Fruit fly (Drosophila melanogaster) whole organism, adult: ENCODE measurements around the gene CG31542.

Source experiments
- CG11617 ChIP-seq: fragments of 200-800 bp; sonication (Bioruptor generic); optimal IDR thresholded peaks from 2 replicates; lab custom pipeline; 2017; ENCODE audit warnings: mild to moderate bottlenecking, missing biosample characterization, missing genetic modification reagents, missing genetic modification characterization
- CG12768 ChIP-seq: fragments of 200-800 bp; sonication (Bioruptor generic); optimal IDR thresholded peaks from 2 replicates; lab custom pipeline; 2017; ENCODE audit warnings: missing biosample characterization, missing genetic modification characterization, mild to moderate bottlenecking, moderate library complexity, missing genetic modification reagents
- CG1620 ChIP-seq: fragments of 200-800 bp; sonication (Bioruptor generic); optimal IDR thresholded peaks from 2 replicates; lab custom pipeline; 2016; ENCODE audit warnings: missing biosample characterization, missing genetic modification characterization
- CG33017 ChIP-seq: fragments of 200-800 bp; sonication (Bioruptor generic); optimal IDR thresholded peaks from 2 replicates; lab custom pipeline; 2018; ENCODE audit warnings: missing biosample characterization, mild to moderate bottlenecking, missing genetic modification characterization, moderate library complexity
- CG5204 ChIP-seq: fragments of 200-800 bp; sonication (Bioruptor generic); optimal IDR thresholded peaks from 2 replicates; lab custom pipeline; 2016; ENCODE audit warnings: missing biosample characterization, missing genetic modification characterization
- CG7045 ChIP-seq: fragments of 200-800 bp; sonication (Bioruptor generic); optimal IDR thresholded peaks from 2 replicates; lab custom pipeline; 2017; ENCODE audit warnings: missing biosample characterization, mild to moderate bottlenecking, missing genetic modification characterization
- CG7101 ChIP-seq: fragments of 200-800 bp; sonication (Bioruptor generic); optimal IDR thresholded peaks from 2 replicates; lab custom pipeline; 2018; ENCODE audit warnings: missing biosample characterization, mild to moderate bottlenecking, missing genetic modification characterization, moderate library complexity
- Clk ChIP-seq: fragments of 200-800 bp; sonication (Bioruptor generic); optimal IDR thresholded peaks from 2 replicates; lab custom pipeline; 2017; ENCODE audit warnings: missing biosample characterization, missing genetic modification characterization
- Crg-1 ChIP-seq: fragments of 200-800 bp; sonication (Bioruptor generic); optimal IDR thresholded peaks from 2 replicates; lab custom pipeline; 2016; ENCODE audit warnings: missing biosample characterization, missing genetic modification characterization
- Hr96 ChIP-seq: fragments of 200-800 bp; sonication (Bioruptor generic); optimal IDR thresholded peaks from 2 replicates; lab custom pipeline; 2016; ENCODE audit warnings: missing biosample characterization, missing genetic modification characterization
- bab1 ChIP-seq: fragments of 200-800 bp; sonication (Bioruptor generic); optimal IDR thresholded peaks from 3 replicates; lab custom pipeline; 2019; ENCODE audit warnings: missing biosample characterization, mild to moderate bottlenecking, missing genetic modification characterization, moderate library complexity
- cic ChIP-seq: fragments of 200-800 bp; sonication (Bioruptor generic); optimal IDR thresholded peaks from 2 replicates; lab custom pipeline; 2017; ENCODE audit warnings: missing biosample characterization, mild to moderate bottlenecking, missing genetic modification characterization, moderate library complexity
- cnc ChIP-seq, 2 experiments: fragments of >200 bp; optimal IDR thresholded peaks; 2 replicates each; lab custom pipeline; 2017
- kay ChIP-seq: fragments of 200-800 bp; sonication (Bioruptor generic); peaks from one replicate; lab custom pipeline; 2016; ENCODE audit warnings: missing biosample characterization, missing genetic modification characterization, borderline replicate concordance
- ovo ChIP-seq: fragments of 200-800 bp; sonication (Bioruptor generic); optimal IDR thresholded peaks from 2 replicates; lab custom pipeline; 2016; ENCODE audit warnings: missing biosample characterization, missing genetic modification characterization
- pad ChIP-seq: fragments of 200-800 bp; sonication (Bioruptor generic); optimal IDR thresholded peaks from 3 replicates; lab custom pipeline; 2017; ENCODE audit warnings: missing biosample characterization, missing genetic modification characterization, mild to moderate bottlenecking, moderate library complexity, missing genetic modification reagents
- tj ChIP-seq: fragments of 200-800 bp; sonication (Bioruptor generic); optimal IDR thresholded peaks from 3 replicates; lab custom pipeline; 2017; ENCODE audit warnings: missing biosample characterization, mild to moderate bottlenecking, missing genetic modification characterization, moderate library complexity
- toe ChIP-seq: fragments of 200-800 bp; sonication (Bioruptor generic); optimal IDR thresholded peaks from 2 replicates; lab custom pipeline; 2016; ENCODE audit warnings: missing biosample characterization, missing genetic modification characterization

The CG31542 gene

dm6 chr3R:5412306-5412705, 43.0 kb downstream of the CG31542 start, which contains the start of gene Orco:
Gene Orco, minus strand, starts transcription at chr3R:5412406.
- no peak for TF ChIP-seq pad (GFP tag; lab: Kevin White, UChicago)
- no peak for TF ChIP-seq CG7101 (tag; lab: Kevin White, UChicago)
- no peak for TF ChIP-seq CG5204
- no peak for TF ChIP-seq Clk (GFP tag; lab: Kevin White, UChicago)
- no peak for TF ChIP-seq Crg-1 (GFP tag; lab: Kevin White, UChicago)
- no peak for TF ChIP-seq toe (GFP tag; lab: Kevin White, UChicago)
- TF ChIP-seq CG7045 (GFP tag; lab: Kevin White, UChicago), result no peak
- no peak for TF ChIP-seq Hr96
- no peak for TF ChIP-seq kay (GFP tag; lab: Kevin White, UChicago)
- TF ChIP-seq CG11617 (GFP tag; lab: Kevin White, UChicago), result no peak
- no peak for TF ChIP-seq tj (GFP tag; lab: Kevin White, UChicago)
- no peak for TF ChIP-seq CG1620 (GFP tag; lab: Kevin White, UChicago)
- no peak for TF ChIP-seq cic (GFP tag; lab: Kevin White, UChicago)
- no peak for TF ChIP-seq CG33017 (tag; lab: Kevin White, UChicago)

DNA sequence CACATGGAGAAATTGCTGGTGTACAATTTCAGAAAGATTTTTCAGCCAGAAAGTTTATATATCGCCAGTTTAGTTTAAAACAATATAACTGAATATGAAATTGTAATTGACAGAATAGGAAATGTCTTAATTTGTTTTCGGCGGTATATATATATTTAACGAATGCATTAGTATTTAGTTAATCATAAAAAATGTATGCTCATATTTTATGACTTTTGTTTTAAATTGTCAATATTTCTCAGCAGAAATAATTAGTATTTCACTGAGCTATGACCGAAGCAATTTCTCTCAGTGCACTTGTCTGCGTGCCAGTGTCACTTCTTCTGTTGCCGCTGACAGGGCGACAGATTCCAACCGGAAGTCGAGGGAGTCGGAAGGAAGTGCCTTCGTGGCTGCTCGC, 43.6 kb downstream of the CG31542 start:
- TF ChIP-seq CG12768 (GFP tag; lab: Kevin White, UChicago) (no peak), CG5204 (peak; percentile 7), CG7045 (GFP tag; lab: Kevin White, UChicago) (peak; percentile 13)

DNA sequence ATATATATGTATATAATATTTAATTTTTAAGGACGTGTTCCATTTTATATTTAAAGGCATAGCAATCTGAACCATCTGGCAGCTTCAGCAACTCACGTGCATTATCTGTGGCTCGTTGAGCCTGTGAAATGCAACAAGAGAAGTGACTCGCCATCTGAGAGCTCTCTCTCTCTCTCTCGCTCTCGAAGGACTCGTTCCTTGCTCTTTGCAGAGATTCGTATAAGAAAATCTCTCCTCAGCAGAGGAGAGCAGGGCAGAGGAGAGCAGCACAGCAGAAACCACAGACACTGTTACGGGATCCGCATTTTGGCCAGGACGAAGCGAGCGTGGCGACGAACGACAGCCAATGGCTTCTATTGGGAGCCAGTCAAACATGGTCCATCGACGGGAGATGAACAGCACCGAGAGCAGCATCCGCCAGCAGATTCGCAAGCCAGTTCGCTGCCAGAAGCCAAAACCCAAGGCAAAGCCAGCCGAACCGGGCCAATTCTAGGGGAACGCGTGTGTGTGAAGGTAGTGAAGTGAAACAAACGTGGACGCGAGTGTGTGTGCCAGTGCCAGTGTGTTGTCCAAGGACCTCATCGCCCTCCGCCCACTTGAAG, 44.9 kb downstream of the CG31542 start, which contains the start of gene CG14669:
Gene CG14669, plus strand, starts transcription at position 381 of the 602 bp plus-strand sequence.
- TF ChIP-seq toe (GFP tag; lab: Kevin White, UChicago) (no peak), Crg-1 (GFP tag; lab: Kevin White, UChicago) (no peak), bab1 (GFP tag; lab: Kevin White, UChicago) (no peak), CG7101 (tag; lab: Kevin White, UChicago) (no peak), ovo (GFP tag; lab: Kevin White, UChicago) (no peak), pad (GFP tag; lab: Kevin White, UChicago) (no peak), CG7045 (GFP tag; lab: Kevin White, UChicago) (no peak), CG12768 (GFP tag; lab: Kevin White, UChicago) (no peak), CG1620 (GFP tag; lab: Kevin White, UChicago) (no peak), cic (GFP tag; lab: Kevin White, UChicago) (no peak)

DNA sequence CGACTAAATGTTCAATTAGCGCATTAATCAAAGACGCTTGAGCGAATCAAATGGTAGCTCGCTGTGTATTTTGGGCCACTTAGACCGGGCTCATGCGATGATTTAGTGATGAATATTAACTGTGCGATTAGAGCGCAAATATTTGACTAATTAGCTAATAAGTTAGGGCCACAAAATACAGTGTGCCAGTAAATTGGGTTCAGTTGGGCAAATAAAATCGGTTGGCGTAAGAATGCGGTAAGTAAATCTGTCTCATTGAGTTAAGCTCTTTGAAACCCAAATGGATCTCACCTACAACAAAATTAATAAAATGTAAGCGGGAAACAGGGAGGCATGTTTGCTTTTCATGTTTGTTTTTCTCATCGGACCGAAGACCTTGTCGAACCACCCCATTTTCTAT, 51.1 kb downstream of the CG31542 start:
- no peak for TF ChIP-seq cnc (optimal IDR thresholded peaks at IDR 0.05; lab: Kevin White, UChicago)
- TF ChIP-seq CG33017 (tag; lab: Kevin White, UChicago), result no peak
- TF ChIP-seq cic (GFP tag; lab: Kevin White, UChicago), result no peak
- TF ChIP-seq Hr96, result no peak
